Worm (Caenorhabditis elegans) whole organism, midembryonic: ENCODE results near the gene C07E3.4.

ENCODE experiments used
- T22C8.4 ChIP-seq: fragments of 200-800 bp; sonication (Bioruptor generic); IDR thresholded peaks from 2 replicates; pipeline ENCODE4 v1.3.6; 2022; ENCODE audit warnings: missing genetic modification characterization, missing compliant biosample characterization
- cog-1 ChIP-seq: sonication (generic microtip); optimal IDR thresholded peaks from 2 replicates; lab custom pipeline; 2016; ENCODE audit warnings: missing genetic modification characterization, missing compliant biosample characterization
- flt-1 ChIP-seq: fragments of 200-800 bp; sonication (Bioruptor generic); IDR thresholded peaks from 2 replicates; pipeline ENCODE4 v1.3.6; 2022; ENCODE audit warnings: missing genetic modification characterization, missing compliant biosample characterization
- klf-2 ChIP-seq: fragments of 200-800 bp; sonication (Bioruptor generic); conservative IDR thresholded peaks from 2 replicates; pipeline ENCODE4 v1.3.6; 2022; ENCODE audit warnings: missing genetic modification reagents, missing genetic modification characterization, missing compliant biosample characterization
- med-1 ChIP-seq: sonication (generic microtip); optimal IDR thresholded peaks from 2 replicates; lab custom pipeline; 2017; ENCODE audit warnings: missing genetic modification characterization, mild to moderate bottlenecking, missing compliant biosample characterization, antibody characterized with exemption, missing genetic modification reagents; ENCODE audit not compliant: insufficient read depth
- ref-1 ChIP-seq: fragments of 200-800 bp; sonication (Bioruptor generic); conservative IDR thresholded peaks from 2 replicates; pipeline ENCODE4 v1.3.6; 2022; ENCODE audit warnings: missing genetic modification reagents, missing genetic modification characterization, missing compliant biosample characterization
- tab-1 ChIP-seq: fragments of 200-800 bp; sonication (Bioruptor generic); IDR thresholded peaks from 2 replicates; pipeline ENCODE4 v1.3.6; 2022; ENCODE audit warnings: missing genetic modification characterization, missing compliant biosample characterization
- ztf-23 ChIP-seq: fragments of 200-800 bp; sonication (Bioruptor generic); IDR thresholded peaks from 2 replicates; pipeline ENCODE4 v1.3.6; 2022; ENCODE audit warnings: missing genetic modification reagents, missing genetic modification characterization, missing compliant biosample characterization
- ztf-29 ChIP-seq: fragments of 200-800 bp; sonication (Bioruptor generic); IDR thresholded peaks from 2 replicates; pipeline ENCODE4 v1.3.6; 2022; ENCODE audit warnings: missing genetic modification reagents, missing genetic modification characterization, missing compliant biosample characterization

C07E3.4 gene

ce11 chrII:10360487-10360886 lies at the start of gene C07E3.4:
Gene C07E3.4, plus strand, starts transcription at chrII:10360787.
- no peak for TF ChIP-seq ref-1 (GFP tag; lab: Robert Waterston, UW)
- no peak for TF ChIP-seq ztf-29
- TF ChIP-seq klf-2 (GFP tag; lab: Robert Waterston, UW): no peak
- TF ChIP-seq flt-1 (GFP tag; lab: Robert Waterston, UW): no peak
- TF ChIP-seq med-1 (GFP tag; lab: Kevin White, UChicago): no peak
- no peak for TF ChIP-seq cog-1 (tag; lab: Kevin White, UChicago)
- no peak for TF ChIP-seq T22C8.4 (GFP tag; lab: Robert Waterston, UW)
- TF ChIP-seq tab-1 (GFP tag; lab: Robert Waterston, UW): no peak
- TF ChIP-seq ztf-23: no peak

- TF ChIP-seq klf-2 (GFP tag; lab: Robert Waterston, UW) (no peak), tab-1 (GFP tag; lab: Robert Waterston, UW) (no peak), T22C8.4 (GFP tag; lab: Robert Waterston, UW) (no peak), flt-1 (GFP tag; lab: Robert Waterston, UW) (no peak), ztf-29 (no peak), cog-1 (tag; lab: Kevin White, UChicago) (no peak), ref-1 (GFP tag; lab: Robert Waterston, UW) (no peak), ztf-23 (no peak), med-1 (GFP tag; lab: Kevin White, UChicago) (no peak)
Measured at ce11 chrII:10311973-10312372, 48.6 kb upstream of the C07E3.4 start, which contains the start of gene srlf-34. Gene srlf-34, plus strand, starts transcription at chrII:10312293.

ce11 chrII:10315252-10315651 lies 45.3 kb upstream of the C07E3.4 start, which contains the start of gene idpp-8:
Gene idpp-8, plus strand, starts transcription at chrII:10315552.
- TF ChIP-seq klf-2 (GFP tag; lab: Robert Waterston, UW) (no peak), ztf-29 (no peak), flt-1 (GFP tag; lab: Robert Waterston, UW) (no peak), T22C8.4 (GFP tag; lab: Robert Waterston, UW) (no peak), med-1 (GFP tag; lab: Kevin White, UChicago) (no peak), ref-1 (GFP tag; lab: Robert Waterston, UW) (no peak), ztf-23 (no peak), cog-1 (tag; lab: Kevin White, UChicago) (no peak), tab-1 (GFP tag; lab: Robert Waterston, UW) (no peak)

ce11 chrII:10316119-10316518 lies 44.5 kb upstream of the C07E3.4 start, which contains the start of gene gcy-5:
Gene gcy-5, minus strand, starts transcription at chrII:10316219.
- no peak for TF ChIP-seq klf-2 (GFP tag; lab: Robert Waterston, UW)
- TF ChIP-seq ztf-23: no peak
- no peak for TF ChIP-seq tab-1 (GFP tag; lab: Robert Waterston, UW)
- TF ChIP-seq med-1 (GFP tag; lab: Kevin White, UChicago): no peak
- TF ChIP-seq ztf-29: no peak
- no peak for TF ChIP-seq flt-1 (GFP tag; lab: Robert Waterston, UW)
- no peak for TF ChIP-seq cog-1 (tag; lab: Kevin White, UChicago)
- TF ChIP-seq T22C8.4 (GFP tag; lab: Robert Waterston, UW): no peak
- no peak for TF ChIP-seq ref-1 (GFP tag; lab: Robert Waterston, UW)

DNA sequence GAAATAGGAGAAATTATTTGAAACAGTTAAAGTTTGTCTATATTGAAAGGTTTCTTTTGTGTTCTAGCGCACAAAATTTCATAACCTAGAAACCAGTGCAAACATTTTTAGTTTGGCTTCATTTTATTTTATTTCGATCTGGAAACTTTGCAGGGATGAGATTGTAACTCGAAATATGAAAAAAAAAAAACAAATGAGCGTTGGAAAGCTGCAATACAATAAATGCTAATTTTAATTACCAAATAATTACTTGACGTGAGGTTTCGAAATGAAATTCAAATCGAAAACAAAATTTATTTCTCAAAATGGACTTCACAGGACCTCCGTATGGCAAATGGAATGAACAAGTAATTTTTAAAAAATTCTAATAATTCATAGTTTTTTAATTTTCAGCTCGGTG lies 43.6 kb upstream of the C07E3.4 start, which contains the start of gene M02G9.4:
TSS of gene M02G9.4 (plus strand) at position 301 of the 400 bp plus-strand sequence.
- TF ChIP-seq ztf-29 (no peak), flt-1 (GFP tag; lab: Robert Waterston, UW) (no peak), cog-1 (tag; lab: Kevin White, UChicago) (no peak), med-1 (GFP tag; lab: Kevin White, UChicago) (no peak), tab-1 (GFP tag; lab: Robert Waterston, UW) (no peak)

DNA sequence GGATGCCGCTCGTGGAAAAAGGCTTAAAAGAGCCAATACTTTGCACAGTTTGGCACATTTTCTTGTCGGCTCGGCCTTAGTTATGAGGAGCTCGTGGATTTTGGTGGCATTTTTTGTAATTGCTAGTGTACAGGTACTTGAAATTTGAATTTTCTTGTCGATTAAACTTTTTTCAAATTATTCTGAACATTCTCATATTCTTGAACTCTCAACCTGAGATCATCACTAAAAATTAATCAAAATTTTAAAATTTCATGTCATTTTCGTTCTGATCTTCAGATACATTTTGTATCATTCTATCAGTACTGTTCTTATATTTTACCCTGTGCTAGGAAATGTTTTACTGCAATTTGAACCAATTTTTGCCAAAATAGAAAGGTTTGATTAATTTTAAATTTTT lies 39.2 kb upstream of the C07E3.4 start, which contains the start of gene idpp-4:
TSS of gene idpp-4 (plus strand) at position 51 of the 400 bp plus-strand sequence.
- TF ChIP-seq med-1 (GFP tag; lab: Kevin White, UChicago): no peak

- TF ChIP-seq klf-2 (GFP tag; lab: Robert Waterston, UW): no peak
- no peak for TF ChIP-seq med-1 (GFP tag; lab: Kevin White, UChicago)
- no peak for TF ChIP-seq ztf-23
- no peak for TF ChIP-seq tab-1 (GFP tag; lab: Robert Waterston, UW)
Measured at ce11 chrII:10325615-10326232, 34.9 kb upstream of the C07E3.4 start, which contains the start of gene appg-1. Gene appg-1, plus strand, starts transcription at chrII:10326041.

ce11 chrII:10329754-10330153 lies 30.8 kb upstream of the C07E3.4 start:
- TF ChIP-seq flt-1 (GFP tag; lab: Robert Waterston, UW): no peak
- TF ChIP-seq cog-1 (tag; lab: Kevin White, UChicago): no peak
- TF ChIP-seq klf-2 (GFP tag; lab: Robert Waterston, UW): no peak

ce11 chrII:10345012-10345411 lies 15.6 kb upstream of the C07E3.4 start, which contains the start of gene pro-2:
Gene pro-2, minus strand, starts transcription at chrII:10345112.
- TF ChIP-seq T22C8.4 (GFP tag; lab: Robert Waterston, UW) (no peak), ref-1 (GFP tag; lab: Robert Waterston, UW) (no peak), tab-1 (GFP tag; lab: Robert Waterston, UW) (no peak), med-1 (GFP tag; lab: Kevin White, UChicago) (no peak), klf-2 (GFP tag; lab: Robert Waterston, UW) (no peak), flt-1 (GFP tag; lab: Robert Waterston, UW) (no peak), ztf-23 (no peak), cog-1 (tag; lab: Kevin White, UChicago) (no peak), ztf-29 (no peak)

- TF ChIP-seq tab-1 (GFP tag; lab: Robert Waterston, UW) (no peak), flt-1 (GFP tag; lab: Robert Waterston, UW) (peak; percentile 10; the same call in 1 of the 2 replicates), ref-1 (GFP tag; lab: Robert Waterston, UW) (no peak), cog-1 (tag; lab: Kevin White, UChicago) (no peak), klf-2 (GFP tag; lab: Robert Waterston, UW) (no peak), ztf-29 (no peak)
Measured at ce11 chrII:10346075-10346474, 14.5 kb upstream of the C07E3.4 start, which contains the start of gene C07E3.10. Gene C07E3.10, plus strand, starts transcription at chrII:10346375.
